Fruit fly (Drosophila melanogaster) whole organism, embryonic: ENCODE measurements around the gene CG3009.

Experiments
- Antp ChIP-seq: fragments of 200-800 bp; sonication (Bioruptor generic); optimal IDR thresholded peaks from 3 replicates; lab custom pipeline; 2016; ENCODE audit warnings: missing biosample characterization, missing genetic modification characterization
- Awh ChIP-seq: fragments of 200-800 bp; sonication (Bioruptor generic); IDR thresholded peaks from 2 replicates; pipeline ENCODE4, ENCODE4 v1.3.6; 2022; ENCODE audit warnings: missing biosample characterization, missing genetic modification characterization
- BEAF-32 ChIP-seq: fragments of 200-800 bp; sonication (Bioruptor generic); optimal IDR thresholded peaks from 3 replicates; lab custom pipeline; 2017; ENCODE audit warnings: missing biosample characterization, missing genetic modification characterization, mild to moderate bottlenecking, moderate library complexity, missing genetic modification reagents
- CG1024 ChIP-seq: fragments of 200-800 bp; sonication (Bioruptor generic); IDR thresholded peaks from 2 replicates; pipeline ENCODE4 v1.3.6; 2022; ENCODE audit warnings: missing biosample characterization, missing genetic modification characterization
- CG10565 ChIP-seq: fragments of 200-800 bp; sonication (Bioruptor generic); optimal IDR thresholded peaks from 3 replicates; lab custom pipeline; 2016; ENCODE audit warnings: missing biosample characterization, mild to moderate bottlenecking, missing genetic modification characterization
- CG11093 ChIP-seq: fragments of 200-800 bp; sonication (Bioruptor generic); IDR thresholded peaks from 3 replicates; pipeline ENCODE4 v1.3.6; 2022; ENCODE audit warnings: missing biosample characterization, missing genetic modification characterization
- CG1647 ChIP-seq: fragments of 200-800 bp; sonication (Bioruptor generic); optimal IDR thresholded peaks from 3 replicates; lab custom pipeline; 2016; ENCODE audit warnings: missing biosample characterization, missing genetic modification characterization
- CG17186 ChIP-seq: fragments of 200-800 bp; sonication (Bioruptor generic); optimal IDR thresholded peaks from 3 replicates; lab custom pipeline; 2017; ENCODE audit warnings: missing biosample characterization, missing genetic modification reagents, missing genetic modification characterization
- CG2116 ChIP-seq: fragments of 200-800 bp; sonication (Bioruptor generic); optimal IDR thresholded peaks from 3 replicates; lab custom pipeline; 2018; ENCODE audit warnings: missing biosample characterization, mild to moderate bottlenecking, missing genetic modification characterization
- CG2199 ChIP-seq: fragments of 200-800 bp; sonication (Bioruptor generic); IDR thresholded peaks from 3 replicates; pipeline ENCODE4 v1.3.6; 2022; ENCODE audit warnings: missing biosample characterization, missing genetic modification characterization
- CG3163 ChIP-seq: fragments of 200-800 bp; sonication (Bioruptor generic); optimal IDR thresholded peaks from 3 replicates; lab custom pipeline; 2016; ENCODE audit warnings: missing biosample characterization, missing genetic modification characterization
- CG33557 ChIP-seq: fragments of 200-800 bp; sonication (Bioruptor generic); optimal IDR thresholded peaks from 2 replicates; lab custom pipeline; 2019; ENCODE audit warnings: missing biosample characterization, mild to moderate bottlenecking, missing genetic modification characterization, moderate library complexity
- CG4730 ChIP-seq: fragments of 200-800 bp; sonication (Bioruptor generic); IDR thresholded peaks from 2 replicates; pipeline ENCODE4 v1.3.6; 2022; ENCODE audit warnings: missing biosample characterization, missing genetic modification characterization
- CrebB ChIP-seq: fragments of 200-800 bp; sonication (Bioruptor generic); optimal IDR thresholded peaks from 3 replicates; lab custom pipeline; 2018; ENCODE audit warnings: missing biosample characterization, mild to moderate bottlenecking, missing genetic modification characterization
- D ChIP-seq, 2 experiments: fragments of 200-800 bp in 1 of 2; fragments of >200 bp in 1 of 2; sonication (Bioruptor generic) in 1 of 2; optimal IDR thresholded peaks; 2 replicates in 1 of 2; 3 replicates in 1 of 2; lab custom pipeline; 2017; ENCODE audit warnings: mild to moderate bottlenecking in 1 of 2, missing biosample characterization in 1 of 2, missing genetic modification characterization in 1 of 2, missing genetic modification reagents in 1 of 2
- Dad ChIP-seq: fragments of 200-800 bp; sonication (Bioruptor generic); optimal IDR thresholded peaks from 3 replicates; lab custom pipeline; 2016; ENCODE audit warnings: missing biosample characterization, missing genetic modification characterization
- Dfd ChIP-seq, 2 experiments: fragments of >200 bp; optimal IDR thresholded peaks; 2 replicates each; lab custom pipeline; 2017; ENCODE audit warnings: missing biosample characterization in 2 of 2, missing genetic modification characterization in 2 of 2
- Dll ChIP-seq: fragments of 200-800 bp; sonication (Bioruptor generic); IDR thresholded peaks from 4 replicates; pipeline ENCODE4 v1.3.6; 2022; ENCODE audit warnings: missing biosample characterization, missing genetic modification characterization; ENCODE audit not compliant: partially characterized antibody
- Fer3 ChIP-seq: fragments of 200-800 bp; sonication (Bioruptor generic); optimal IDR thresholded peaks from 2 replicates; lab custom pipeline; 2018; ENCODE audit warnings: missing biosample characterization, mild to moderate bottlenecking, missing genetic modification characterization, moderate library complexity
- H15 ChIP-seq: fragments of 200-800 bp; sonication (Bioruptor generic); IDR thresholded peaks from 3 replicates; pipeline ENCODE4 v1.3.6; 2022; ENCODE audit warnings: missing biosample characterization, missing genetic modification characterization
- Mad ChIP-seq: fragments of 200-800 bp; sonication (Bioruptor generic); optimal IDR thresholded peaks from 2 replicates; lab custom pipeline; 2016; ENCODE audit warnings: missing biosample characterization, missing genetic modification characterization
- Max ChIP-seq: fragments of 200-800 bp; sonication (Bioruptor generic); optimal IDR thresholded peaks from 2 replicates; lab custom pipeline; 2016; ENCODE audit warnings: missing biosample characterization, mild to moderate bottlenecking, missing genetic modification characterization
- Mrtf ChIP-seq: fragments of 200-800 bp; sonication (Bioruptor generic); IDR thresholded peaks from 3 replicates; pipeline ENCODE4 v1.3.6; 2022; ENCODE audit warnings: missing biosample characterization, missing genetic modification characterization
- NC2α ChIP-seq: fragments of 200-800 bp; sonication (Bioruptor generic); optimal IDR thresholded peaks from 2 replicates; lab custom pipeline; 2016; ENCODE audit warnings: missing biosample characterization, missing genetic modification characterization
- Rx ChIP-seq: fragments of 200-800 bp; sonication (Bioruptor generic); IDR thresholded peaks from 2 replicates; pipeline ENCODE4 v1.3.6; 2022; ENCODE audit warnings: missing biosample characterization, missing genetic modification characterization
- YL-1 ChIP-seq: fragments of 200-800 bp; sonication (Bioruptor generic); optimal IDR thresholded peaks from 3 replicates; lab custom pipeline; 2017; ENCODE audit warnings: missing biosample characterization, mild to moderate bottlenecking, missing genetic modification characterization
- ash1 ChIP-seq: fragments of 200-800 bp; sonication (Bioruptor generic); optimal IDR thresholded peaks from 2 replicates; lab custom pipeline; 2018; ENCODE audit warnings: missing biosample characterization, mild to moderate bottlenecking, missing genetic modification characterization
- az2 ChIP-seq: fragments of 200-800 bp; sonication (Bioruptor generic); optimal IDR thresholded peaks from 3 replicates; lab custom pipeline; 2016; ENCODE audit warnings: missing biosample characterization, missing genetic modification characterization
- bbx ChIP-seq: fragments of 200-800 bp; sonication (Bioruptor generic); IDR thresholded peaks from 2 replicates; pipeline ENCODE4 v1.3.6; 2022; ENCODE audit warnings: missing biosample characterization, missing genetic modification characterization; ENCODE audit not compliant: partially characterized antibody
- bigmax ChIP-seq: fragments of 200-800 bp; sonication (Bioruptor generic); optimal IDR thresholded peaks from 2 replicates; lab custom pipeline; 2018; ENCODE audit warnings: missing biosample characterization, mild to moderate bottlenecking, missing genetic modification characterization
- caup ChIP-seq: fragments of 200-800 bp; sonication (Bioruptor generic); optimal IDR thresholded peaks from 3 replicates; lab custom pipeline; 2017; ENCODE audit warnings: missing biosample characterization, mild to moderate bottlenecking, missing genetic modification characterization, moderate library complexity; ENCODE audit not compliant: severe bottlenecking
- crol ChIP-seq: fragments of 200-800 bp; sonication (Bioruptor generic); IDR thresholded peaks from 2 replicates; pipeline ENCODE4 v1.3.6; 2022; ENCODE audit warnings: missing biosample characterization, missing genetic modification characterization
- hbn ChIP-seq: fragments of 200-800 bp; sonication (Bioruptor generic); IDR thresholded peaks from 2 replicates; pipeline ENCODE4 v1.3.6; 2022; ENCODE audit warnings: missing biosample characterization, missing genetic modification characterization; ENCODE audit not compliant: partially characterized antibody
- kni ChIP-seq: fragments of 200-800 bp; sonication (Bioruptor generic); optimal IDR thresholded peaks from 3 replicates; lab custom pipeline; 2017; ENCODE audit warnings: mild to moderate bottlenecking, missing biosample characterization, missing genetic modification reagents, missing genetic modification characterization
- knrl ChIP-seq: fragments of 200-800 bp; sonication (Bioruptor generic); IDR thresholded peaks from 3 replicates; pipeline ENCODE4 v1.3.6; 2022; ENCODE audit warnings: missing biosample characterization, missing genetic modification characterization; ENCODE audit not compliant: partially characterized antibody
- oc ChIP-seq: fragments of 200-800 bp; sonication (Bioruptor generic); optimal IDR thresholded peaks from 2 replicates; lab custom pipeline; 2018; ENCODE audit warnings: missing biosample characterization, mild to moderate bottlenecking, missing genetic modification characterization, moderate library complexity
- phol ChIP-seq: fragments of 200-800 bp; sonication (Bioruptor generic); optimal IDR thresholded peaks from 3 replicates; lab custom pipeline; 2018; ENCODE audit warnings: missing biosample characterization, mild to moderate bottlenecking, missing genetic modification characterization, moderate library complexity
- ranshi ChIP-seq: fragments of 200-800 bp; sonication (Bioruptor generic); IDR thresholded peaks from 2 replicates; pipeline ENCODE4 v1.3.6; 2022; ENCODE audit warnings: missing biosample characterization, missing genetic modification characterization
- sens ChIP-seq: fragments of 200-800 bp; sonication (Bioruptor generic); peaks from one replicate; lab custom pipeline; 2016; ENCODE audit warnings: missing biosample characterization, missing genetic modification characterization
- slbo ChIP-seq: fragments of 200-800 bp; sonication (Bioruptor generic); IDR thresholded peaks from 2 replicates; pipeline ENCODE4 v1.3.6; 2022; ENCODE audit warnings: missing biosample characterization, missing genetic modification characterization
- so ChIP-seq: fragments of 200-800 bp; sonication (Bioruptor generic); IDR thresholded peaks from 3 replicates; pipeline ENCODE4 v1.3.6; 2022; ENCODE audit warnings: missing biosample characterization, missing genetic modification characterization
- stwl ChIP-seq: fragments of 200-800 bp; sonication (Bioruptor generic); optimal IDR thresholded peaks from 3 replicates; lab custom pipeline; 2018; ENCODE audit warnings: missing biosample characterization, mild to moderate bottlenecking, missing genetic modification characterization, moderate library complexity
- tna ChIP-seq: fragments of 200-800 bp; sonication (Bioruptor generic); IDR thresholded peaks from 2 replicates; pipeline ENCODE4 v1.3.6; 2022; ENCODE audit warnings: missing biosample characterization, missing genetic modification characterization; ENCODE audit not compliant: partially characterized antibody
- toy ChIP-seq: fragments of 200-800 bp; sonication (Bioruptor generic); IDR thresholded peaks from 2 replicates; pipeline ENCODE4 v1.3.6; 2022; ENCODE audit warnings: missing biosample characterization, missing genetic modification characterization
- trh ChIP-seq: fragments of 200-800 bp; sonication (Bioruptor generic); optimal IDR thresholded peaks from 2 replicates; lab custom pipeline; 2016; ENCODE audit warnings: missing biosample characterization, missing genetic modification characterization
- tup ChIP-seq: fragments of 200-800 bp; sonication (Bioruptor generic); optimal IDR thresholded peaks from 2 replicates; lab custom pipeline; 2016; ENCODE audit warnings: missing biosample characterization, mild to moderate bottlenecking, missing genetic modification characterization, moderate library complexity
- vvl ChIP-seq: fragments of 200-800 bp; sonication (Bioruptor generic); IDR thresholded peaks from 2 replicates; pipeline ENCODE4 v1.3.6; 2022; ENCODE audit warnings: missing biosample characterization, missing genetic modification characterization
- z ChIP-seq: fragments of 200-800 bp; sonication (Bioruptor generic); IDR thresholded peaks from 3 replicates; pipeline ENCODE4 v1.3.6; 2022; ENCODE audit warnings: missing biosample characterization, missing genetic modification characterization

CG3009 gene

dm6 chrX:4678913-4679812 lies 12.7 kb upstream of the CG3009 start, which contains the start of gene fzr (continued):
- TF ChIP-seq Mad (no peak), caup (no peak), toy (GFP tag; lab: Robert Waterston, UW) (no peak), ranshi (GFP tag; lab: Robert Waterston, UW) (0 out of 2 replicates have a peak, but pooled peaks have one; percentile 12), Dll (no peak), sens (peak; percentile 24), z (GFP tag; lab: Robert Waterston, UW) (no peak), vvl (no peak), oc (tag; lab: Kevin White, UChicago) (no peak), so (no peak), H15 (GFP tag; lab: Robert Waterston, UW) (0 out of 3 replicates have a peak, but pooled peaks have one; percentile 29), CG10565 (GFP tag; lab: Kevin White, UChicago) (no peak), BEAF-32 (GFP tag; lab: Kevin White, UChicago) (peak; percentile 32), az2 (GFP tag; lab: Kevin White, UChicago) (no peak), tna (GFP tag; lab: Robert Waterston, UW) (no peak), Rx (GFP tag; lab: Robert Waterston, UW) (no peak), Dad (GFP tag; lab: Kevin White, UChicago) (no peak), CG17186 (GFP tag; lab: Kevin White, UChicago) (no peak), crol (peak; percentile 60), trh (GFP tag; lab: Kevin White, UChicago) (no peak), slbo (GFP tag; lab: Robert Waterston, UW) (no peak), Max (GFP tag; lab: Kevin White, UChicago) (no peak), CG4730 (no peak), CG1647 (GFP tag; lab: Kevin White, UChicago) (no peak), CrebB (tag; lab: Kevin White, UChicago) (no peak), Dfd (GFP tag; optimal IDR thresholded peaks at IDR 0.05; lab: Kevin White, UChicago) (no peak), Antp (GFP tag; lab: Kevin White, UChicago) (no peak), CG1024 (GFP tag; lab: Robert Waterston, UW) (no peak), NC2α (GFP tag; lab: Kevin White, UChicago) (no peak), D (optimal IDR thresholded peaks at IDR 0.05; lab: Kevin White, UChicago) (peak; percentile 62), D (GFP tag; optimal IDR thresholded peaks at IDR 0.05; lab: Kevin White, UChicago) (no peak), stwl (tag; lab: Kevin White, UChicago) (peak; percentile 19), CG33557 (GFP tag; lab: Kevin White, UChicago) (no peak), phol (tag; lab: Kevin White, UChicago) (no peak), CG3163 (GFP tag; lab: Kevin White, UChicago) (no peak), hbn (no peak), YL-1 (no peak), CG11093 (GFP tag; lab: Robert Waterston, UW) (no peak), Fer3 (no peak), Awh (no peak), CG2199 (GFP tag; lab: Robert Waterston, UW) (no peak), Mrtf (GFP tag; lab: Robert Waterston, UW) (no peak), bbx (GFP tag; lab: Robert Waterston, UW) (no peak; the same call in 1 of the 2 replicates), kni (peak; percentile 35), tup (no peak), bigmax (GFP tag; lab: Kevin White, UChicago) (no peak), ash1 (no peak), knrl (GFP tag; lab: Robert Waterston, UW) (no peak), CG2116 (GFP tag; lab: Kevin White, UChicago) (no peak)
